Fruit fly (Drosophila melanogaster) whole organism, embryonic: ENCODE measurements around the gene Dmtn.

Experiments used
- Asciz ChIP-seq: fragments of 200-800 bp; sonication (Bioruptor generic); optimal IDR thresholded peaks from 2 replicates; lab custom pipeline; 2017; ENCODE audit warnings: missing biosample characterization, mild to moderate bottlenecking, missing genetic modification characterization, missing genetic modification reagents
- Atf6 ChIP-seq: fragments of 200-800 bp; sonication (Bioruptor generic); IDR thresholded peaks from 2 replicates; pipeline ENCODE4 v1.3.6; 2022; ENCODE audit warnings: missing biosample characterization, missing genetic modification characterization
- Bdp1 ChIP-seq: fragments of 200-800 bp; sonication (Bioruptor generic); optimal IDR thresholded peaks from 3 replicates; lab custom pipeline; 2016; ENCODE audit warnings: missing biosample characterization, missing genetic modification characterization
- CG10274 ChIP-seq: fragments of 200-800 bp; sonication (Bioruptor generic); optimal IDR thresholded peaks from 3 replicates; lab custom pipeline; 2017; ENCODE audit warnings: missing biosample characterization, mild to moderate bottlenecking, missing genetic modification characterization
- CG10543 ChIP-seq: fragments of 200-800 bp; sonication (Bioruptor generic); optimal IDR thresholded peaks from 3 replicates; lab custom pipeline; 2017; ENCODE audit warnings: missing biosample characterization, mild to moderate bottlenecking, missing genetic modification characterization, moderate library complexity
- CG11093 ChIP-seq: fragments of 200-800 bp; sonication (Bioruptor generic); IDR thresholded peaks from 3 replicates; pipeline ENCODE4 v1.3.6; 2022; ENCODE audit warnings: missing biosample characterization, missing genetic modification characterization
- CG11560 ChIP-seq: fragments of 200-800 bp; sonication (Bioruptor generic); IDR thresholded peaks from 3 replicates; pipeline ENCODE4 v1.3.6; 2022; ENCODE audit warnings: missing biosample characterization, missing genetic modification characterization
- CG11723 ChIP-seq: fragments of 200-800 bp; sonication (Bioruptor generic); optimal IDR thresholded peaks from 2 replicates; lab custom pipeline; 2017; ENCODE audit warnings: missing biosample characterization, mild to moderate bottlenecking, missing genetic modification characterization
- CG12236 ChIP-seq: fragments of 200-800 bp; sonication (Bioruptor generic); optimal IDR thresholded peaks from 2 replicates; lab custom pipeline; 2016; ENCODE audit warnings: missing biosample characterization, missing genetic modification characterization
- CG1233 ChIP-seq: fragments of 200-800 bp; sonication (Bioruptor generic); optimal IDR thresholded peaks from 4 replicates; lab custom pipeline; 2018; ENCODE audit warnings: missing biosample characterization, mild to moderate bottlenecking, missing genetic modification characterization
- CG12769 ChIP-seq: fragments of 200-800 bp; sonication (Bioruptor generic); optimal IDR thresholded peaks from 2 replicates; lab custom pipeline; 2019; ENCODE audit warnings: missing biosample characterization, mild to moderate bottlenecking, missing genetic modification characterization, moderate library complexity
- CG14965 ChIP-seq: fragments of 200-800 bp; sonication (Bioruptor generic); optimal IDR thresholded peaks from 2 replicates; lab custom pipeline; 2016; ENCODE audit warnings: missing biosample characterization, missing genetic modification characterization, borderline replicate concordance
- CG16815 ChIP-seq: fragments of 200-800 bp; sonication (Bioruptor generic); optimal IDR thresholded peaks from 3 replicates; lab custom pipeline; 2017; ENCODE audit warnings: missing biosample characterization, mild to moderate bottlenecking, missing genetic modification characterization
- CG17359 ChIP-seq: fragments of 200-800 bp; sonication (Bioruptor generic); optimal IDR thresholded peaks from 3 replicates; lab custom pipeline; 2018; ENCODE audit warnings: missing biosample characterization, mild to moderate bottlenecking, missing genetic modification characterization, moderate library complexity
- CG17829 ChIP-seq: fragments of 200-800 bp; optimal IDR thresholded peaks from 2 replicates; lab custom pipeline; 2019; ENCODE audit warnings: missing biosample characterization, mild to moderate bottlenecking, missing genetic modification characterization, moderate library complexity
- CG2875 ChIP-seq: fragments of 200-800 bp; sonication (Bioruptor generic); optimal IDR thresholded peaks from 2 replicates; lab custom pipeline; 2017; ENCODE audit warnings: missing biosample characterization, mild to moderate bottlenecking, missing genetic modification characterization, missing genetic modification reagents
- CG30431 ChIP-seq: fragments of 200-800 bp; sonication (Bioruptor generic); optimal IDR thresholded peaks from 2 replicates; lab custom pipeline; 2017; ENCODE audit warnings: missing biosample characterization, missing genetic modification characterization
- CG32532 ChIP-seq: fragments of 200-800 bp; sonication (Bioruptor generic); IDR thresholded peaks from 2 replicates; pipeline ENCODE4 v1.3.6; 2022; ENCODE audit warnings: missing biosample characterization, missing genetic modification characterization
- CG4820 ChIP-seq: fragments of 200-800 bp; sonication (Bioruptor generic); optimal IDR thresholded peaks from 3 replicates; lab custom pipeline; 2016; ENCODE audit warnings: missing biosample characterization, missing genetic modification characterization
- CG6813 ChIP-seq: fragments of 200-800 bp; sonication (Bioruptor generic); optimal IDR thresholded peaks from 2 replicates; lab custom pipeline; 2017; ENCODE audit warnings: missing biosample characterization, missing genetic modification characterization, mild to moderate bottlenecking, moderate library complexity, missing genetic modification reagents
- CG9727 ChIP-seq: fragments of 200-800 bp; sonication (Bioruptor generic); optimal IDR thresholded peaks from 3 replicates; lab custom pipeline; 2017; ENCODE audit warnings: missing biosample characterization, mild to moderate bottlenecking, missing genetic modification characterization
- Dad ChIP-seq: fragments of 200-800 bp; sonication (Bioruptor generic); optimal IDR thresholded peaks from 3 replicates; lab custom pipeline; 2016; ENCODE audit warnings: missing biosample characterization, missing genetic modification characterization
- Drgx ChIP-seq: fragments of 200-800 bp; sonication (Bioruptor generic); IDR thresholded peaks from 2 replicates; pipeline ENCODE4 v1.3.6; 2022; ENCODE audit warnings: missing biosample characterization, missing genetic modification characterization
- Eip74EF ChIP-seq, 2 experiments: fragments of 200-800 bp in 1 of 2; fragments of >200 bp in 1 of 2; sonication (Bioruptor generic) in 1 of 2; optimal IDR thresholded peaks; 2 replicates each; lab custom pipeline; 2017 to 2019; ENCODE audit warnings: missing biosample characterization in 2 of 2, missing genetic modification characterization in 2 of 2, mild to moderate bottlenecking in 1 of 2, moderate library complexity in 1 of 2
- Fer2 ChIP-seq: fragments of 200-800 bp; sonication (Bioruptor generic); optimal IDR thresholded peaks from 2 replicates; lab custom pipeline; 2018; ENCODE audit warnings: missing biosample characterization, mild to moderate bottlenecking, missing genetic modification characterization, moderate library complexity
- HLHmδ ChIP-seq: fragments of 200-800 bp; sonication (Bioruptor generic); optimal IDR thresholded peaks from 2 replicates; lab custom pipeline; 2018; ENCODE audit warnings: missing biosample characterization, mild to moderate bottlenecking, missing genetic modification characterization, moderate library complexity
- PHDP ChIP-seq: fragments of 200-800 bp; sonication (Bioruptor generic); optimal IDR thresholded peaks from 3 replicates; lab custom pipeline; 2018; ENCODE audit warnings: missing biosample characterization, mild to moderate bottlenecking, missing genetic modification characterization, moderate library complexity
- Ravus ChIP-seq: fragments of 200-800 bp; sonication (Bioruptor generic); IDR thresholded peaks from 2 replicates; pipeline ENCODE4 v1.3.6; 2022; ENCODE audit warnings: missing biosample characterization, missing genetic modification characterization
- Sox100B ChIP-seq: fragments of 200-800 bp; sonication (Bioruptor generic); optimal IDR thresholded peaks from 3 replicates; lab custom pipeline; 2018; ENCODE audit warnings: missing biosample characterization, mild to moderate bottlenecking, missing genetic modification characterization
- cato ChIP-seq: fragments of 200-800 bp; sonication (Bioruptor generic); optimal IDR thresholded peaks from 2 replicates; lab custom pipeline; 2016; ENCODE audit warnings: missing biosample characterization, missing genetic modification characterization, borderline replicate concordance
- chif ChIP-seq, 2 experiments: fragments of 200-800 bp; sonication (Bioruptor generic); optimal IDR thresholded peaks; 3 replicates each; lab custom pipeline; 2016; ENCODE audit warnings: missing biosample characterization in 2 of 2, missing genetic modification characterization in 2 of 2
- croc ChIP-seq: fragments of 200-800 bp; sonication (Bioruptor generic); conservative IDR thresholded peaks from 3 replicates; pipeline ENCODE4 v1.3.6; 2022; ENCODE audit warnings: missing biosample characterization, missing genetic modification characterization
- danr ChIP-seq: fragments of 200-800 bp; sonication (Bioruptor generic); IDR thresholded peaks from 2 replicates; pipeline ENCODE4 v1.3.6; 2022; ENCODE audit warnings: missing biosample characterization, missing genetic modification characterization
- fu2 ChIP-seq: fragments of 200-800 bp; sonication (Bioruptor generic); optimal IDR thresholded peaks from 2 replicates; lab custom pipeline; 2016; ENCODE audit warnings: missing biosample characterization, missing genetic modification characterization
- gem ChIP-seq: fragments of 200-800 bp; sonication (Bioruptor generic); optimal IDR thresholded peaks from 2 replicates; lab custom pipeline; 2019; ENCODE audit warnings: missing biosample characterization, mild to moderate bottlenecking, missing genetic modification characterization, moderate library complexity
- grau ChIP-seq: fragments of 200-800 bp; optimal IDR thresholded peaks from 3 replicates; lab custom pipeline; 2019; ENCODE audit warnings: missing biosample characterization, mild to moderate bottlenecking, missing genetic modification characterization, moderate library complexity
- her ChIP-seq: fragments of 200-800 bp; sonication (Bioruptor generic); optimal IDR thresholded peaks from 2 replicates; lab custom pipeline; 2016; ENCODE audit warnings: missing biosample characterization, missing genetic modification characterization
- inv ChIP-seq: fragments of 200-800 bp; sonication (Bioruptor generic); IDR thresholded peaks from 2 replicates; pipeline ENCODE4 v1.3.6; 2022; ENCODE audit warnings: missing biosample characterization, missing genetic modification characterization; ENCODE audit not compliant: partially characterized antibody
- klu ChIP-seq: fragments of 200-800 bp; sonication (Bioruptor generic); IDR thresholded peaks from 2 replicates; pipeline ENCODE4 v1.3.6; 2022; ENCODE audit warnings: missing biosample characterization, missing genetic modification characterization
- lilli ChIP-seq: fragments of 200-800 bp; sonication (Bioruptor generic); optimal IDR thresholded peaks from 3 replicates; lab custom pipeline; 2016; ENCODE audit warnings: missing biosample characterization, missing genetic modification characterization
- lmd ChIP-seq: fragments of 200-800 bp; sonication (Bioruptor generic); IDR thresholded peaks from 2 replicates; pipeline ENCODE4 v1.3.6; 2022; ENCODE audit warnings: missing biosample characterization, missing genetic modification characterization
- nerfin-2 ChIP-seq: fragments of 200-800 bp; sonication (Bioruptor generic); IDR thresholded peaks from 2 replicates; pipeline ENCODE4 v1.3.6; 2022; ENCODE audit warnings: missing biosample characterization, missing genetic modification characterization; ENCODE audit not compliant: partially characterized antibody
- pho ChIP-seq: fragments of 200-800 bp; sonication (Bioruptor generic); optimal IDR thresholded peaks from 2 replicates; lab custom pipeline; 2016; ENCODE audit warnings: missing biosample characterization, missing genetic modification characterization
- shn ChIP-seq: fragments of 200-800 bp; sonication (Bioruptor generic); optimal IDR thresholded peaks from 3 replicates; lab custom pipeline; 2016; ENCODE audit warnings: missing biosample characterization, missing genetic modification characterization
- slou ChIP-seq: fragments of 200-800 bp; sonication (Bioruptor generic); optimal IDR thresholded peaks from 3 replicates; lab custom pipeline; 2016; ENCODE audit warnings: missing biosample characterization, missing genetic modification characterization
- tll ChIP-seq, 2 experiments: fragments of 200-800 bp in 1 of 2; fragments of >200 bp in 1 of 2; sonication (Bioruptor generic) in 1 of 2; optimal IDR thresholded peaks; 2 replicates each; lab custom pipeline; 2017 to 2019; ENCODE audit warnings: missing biosample characterization in 2 of 2, missing genetic modification characterization in 2 of 2, mild to moderate bottlenecking in 1 of 2, moderate library complexity in 1 of 2
- tup ChIP-seq: fragments of 200-800 bp; sonication (Bioruptor generic); optimal IDR thresholded peaks from 2 replicates; lab custom pipeline; 2016; ENCODE audit warnings: missing biosample characterization, mild to moderate bottlenecking, missing genetic modification characterization, moderate library complexity
- unpg ChIP-seq: fragments of 200-800 bp; sonication (Bioruptor generic); optimal IDR thresholded peaks from 3 replicates; lab custom pipeline; 2018; ENCODE audit warnings: missing biosample characterization, mild to moderate bottlenecking, missing genetic modification characterization, moderate library complexity

Dmtn gene

dm6 chr3R:6353624-6354352, 51.9 kb downstream of the Dmtn start (continued):
- peak; percentile 68 for TF ChIP-seq CG4820 (GFP tag; lab: Kevin White, UChicago)
- TF ChIP-seq her = no peak
- TF ChIP-seq CG16815 = peak; percentile 65
- TF ChIP-seq CG12769 (tag; lab: Kevin White, UChicago) = peak; percentile 83
- peak; percentile 86 for TF ChIP-seq CG9727 (GFP tag; lab: Kevin White, UChicago)
- TF ChIP-seq Atf6 (GFP tag; lab: Robert Waterston, UW) = peak; percentile 64
- peak; percentile 55 to 81 for TF ChIP-seq chif (GFP tag; optimal IDR thresholded peaks at IDR 0.05; lab: Kevin White, UChicago)
- peak; percentile 80 for TF ChIP-seq CG17359 (tag; lab: Kevin White, UChicago)
- peak; percentile 81 for TF ChIP-seq CG17829 (tag; lab: Kevin White, UChicago)
- TF ChIP-seq Sox100B = peak; percentile 92
- TF ChIP-seq lilli (GFP tag; lab: Kevin White, UChicago) = peak; percentile 75
- TF ChIP-seq pho = peak; percentile 56
- peak; percentile 16 for TF ChIP-seq tup (GFP tag; lab: Kevin White, UChicago)
- TF ChIP-seq CG11723 (GFP tag; lab: Kevin White, UChicago) = no peak
- TF ChIP-seq klu = peak; percentile 53; the same call in 1 of the 2 replicates
- peak; percentile 85 for TF ChIP-seq grau
- TF ChIP-seq HLHmδ (GFP tag; lab: Kevin White, UChicago) = no peak
- TF ChIP-seq CG32532 (GFP tag; lab: Robert Waterston, UW) = peak; percentile 47; the same call in 1 of the 2 replicates
- peak; percentile 67 for TF ChIP-seq fu2 (GFP tag; lab: Kevin White, UChicago)
- peak; percentile 38 for TF ChIP-seq shn
- TF ChIP-seq Bdp1 = peak; percentile 53
- peak; percentile 14 for TF ChIP-seq slou
- peak; percentile 64 for TF ChIP-seq CG10274
- TF ChIP-seq Dad (GFP tag; lab: Kevin White, UChicago) = peak; percentile 30
- TF ChIP-seq Eip74EF (GFP tag; optimal IDR thresholded peaks at IDR 0.05; lab: Kevin White, UChicago) = peak in 1 of 2 experiments; percentile 82
- TF ChIP-seq lmd (GFP tag; lab: Robert Waterston, UW) = peak; percentile 76
- no peak for TF ChIP-seq Fer2 (tag; lab: Kevin White, UChicago)
- TF ChIP-seq CG1233 (GFP tag; lab: Kevin White, UChicago) = peak; percentile 73
- no peak for TF ChIP-seq inv (GFP tag; lab: Robert Waterston, UW)
- TF ChIP-seq CG14965 = no peak
- TF ChIP-seq unpg (GFP tag; lab: Kevin White, UChicago) = no peak
- TF ChIP-seq CG11093 = 0 out of 3 replicates have a peak, but pooled peaks have one; percentile 17
- peak; percentile 47; the same call in 1 of the 2 replicates for TF ChIP-seq danr (GFP tag; lab: Robert Waterston, UW)
- TF ChIP-seq CG30431 (GFP tag; lab: Kevin White, UChicago) = peak; percentile 61
- peak; percentile 68 for TF ChIP-seq CG2875 (GFP tag; lab: Kevin White, UChicago)
- no peak for TF ChIP-seq Ravus (GFP tag; lab: Robert Waterston, UW)
- peak; percentile 67 for TF ChIP-seq cato
- TF ChIP-seq PHDP (tag; lab: Kevin White, UChicago) = peak; percentile 89
- TF ChIP-seq croc (GFP tag; lab: Robert Waterston, UW) = peak; percentile 44; the same call in 1 of the 3 replicates
- no peak for TF ChIP-seq tll (GFP tag; optimal IDR thresholded peaks at IDR 0.05; lab: Kevin White, UChicago)
- peak; percentile 41 for TF ChIP-seq CG6813 (GFP tag; lab: Kevin White, UChicago)
- 0 out of 2 replicates have a peak, but pooled peaks have one; percentile 34 for TF ChIP-seq nerfin-2
- TF ChIP-seq CG12236 (GFP tag; lab: Kevin White, UChicago) = peak; percentile 65
- peak; percentile 74 for TF ChIP-seq Drgx (GFP tag; lab: Robert Waterston, UW)
- TF ChIP-seq CG10543 = peak; percentile 61
- TF ChIP-seq Asciz (GFP tag; lab: Kevin White, UChicago) = peak; percentile 64
- TF ChIP-seq CG11560 (tag; lab: Robert Waterston, UW) = no peak
- peak; percentile 92 for TF ChIP-seq gem (tag; lab: Kevin White, UChicago)
